Worm (Caenorhabditis elegans): ENCODE results near the gene mam-7.

The mam-7 gene

DNA sequence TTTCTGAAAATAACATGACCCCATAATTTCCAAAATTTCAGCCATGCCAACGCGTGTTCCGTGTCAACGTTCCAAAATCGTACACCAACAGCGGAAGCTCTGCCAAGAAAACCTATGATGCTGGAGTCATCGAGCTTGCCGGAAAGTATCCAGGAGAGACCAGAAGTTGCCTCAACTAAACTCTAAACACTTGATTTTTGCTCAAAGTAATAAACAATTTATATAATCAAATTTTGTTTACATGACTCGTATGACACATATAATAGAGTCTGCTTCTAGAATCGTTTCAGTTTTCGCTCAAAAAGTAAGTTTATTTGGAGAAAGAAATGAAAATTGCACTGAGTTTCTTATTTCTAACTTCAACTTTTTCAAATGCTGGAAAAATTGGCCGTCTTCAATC, 35.8 kb downstream of the mam-7 start, which contains the start of gene ttr-1:
Gene ttr-1 (plus strand): TSS at position 301 of the 400 bp plus-strand sequence.
- TF ChIP-seq ceh-9 (tag; optimal IDR thresholded peaks at IDR 0.05) (no peak), ceh-48 (tag; optimal IDR thresholded peaks at IDR 0.05) (no peak), elt-4 (tag; optimal IDR thresholded peaks at IDR 0.05) (no peak), hlh-13 (GFP tag; optimal IDR thresholded peaks at IDR 0.05) (no peak), rnt-1 (tag; optimal IDR thresholded peaks at IDR 0.05) (no peak), nhr-11 (tag; optimal IDR thresholded peaks at IDR 0.05) (no peak), lim-6 (tag; optimal IDR thresholded peaks at IDR 0.05) (no peak), ttx-3 (tag; optimal IDR thresholded peaks at IDR 0.05) (no peak), hlh-30 (tag; optimal IDR thresholded peaks at IDR 0.05; ENCODE audit: insufficient read depth) (no peak)

DNA sequence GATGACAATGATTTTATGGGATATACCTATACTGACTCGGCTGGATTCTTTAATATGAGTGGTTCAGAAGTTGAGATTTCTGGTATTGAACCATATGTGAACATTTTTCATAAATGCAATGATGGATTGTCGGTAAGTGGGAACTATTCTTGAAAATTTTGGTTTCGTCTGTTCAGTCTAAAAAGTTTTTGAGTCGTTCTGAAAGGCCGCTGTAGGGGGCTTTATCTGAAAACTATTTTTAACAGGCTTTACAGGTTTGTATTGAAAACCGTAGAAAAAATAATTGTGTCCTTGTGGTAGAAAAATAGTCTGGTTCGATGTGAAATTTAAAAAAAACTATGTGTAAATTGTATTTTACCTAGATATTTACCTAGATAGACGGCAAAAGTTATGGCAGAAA, 36.6 kb downstream of the mam-7 start:
- no peak for TF ChIP-seq rnt-1 (tag; optimal IDR thresholded peaks at IDR 0.05)
- no peak for TF ChIP-seq lin-11 (tag; optimal IDR thresholded peaks at IDR 0.05)
- TF ChIP-seq odd-2 (tag; optimal IDR thresholded peaks at IDR 0.05), result no peak
- TF ChIP-seq nfya-1 (tag; optimal IDR thresholded peaks at IDR 0.05), result no peak
- no peak for TF ChIP-seq tbx-2 (tag; optimal IDR thresholded peaks at IDR 0.05)
- TF ChIP-seq hlh-8 (tag; optimal IDR thresholded peaks at IDR 0.05), result no peak
- no peak for TF ChIP-seq sdc-2 (tag; optimal IDR thresholded peaks at IDR 0.05)
- TF ChIP-seq fax-1 (tag; optimal IDR thresholded peaks at IDR 0.05), result no peak
- no peak for TF ChIP-seq lim-6 (tag; optimal IDR thresholded peaks at IDR 0.05)
- no peak for TF ChIP-seq pat-9 (tag; optimal IDR thresholded peaks at IDR 0.05)
- TF ChIP-seq ceh-19 (GFP tag; optimal IDR thresholded peaks at IDR 0.05), result no peak
- no peak for TF ChIP-seq C08G9.2 (tag; optimal IDR thresholded peaks at IDR 0.05)
- no peak for TF ChIP-seq sox-4 (tag; optimal IDR thresholded peaks at IDR 0.05)
- no peak for TF ChIP-seq ceh-18 (tag; optimal IDR thresholded peaks at IDR 0.05)
- no peak for TF ChIP-seq T23F11.4 (GFP tag; optimal IDR thresholded peaks at IDR 0.05)
- no peak for TF ChIP-seq nhr-232 (tag; optimal IDR thresholded peaks at IDR 0.05)
- no peak for TF ChIP-seq ets-4 (tag; optimal IDR thresholded peaks at IDR 0.05)
- TF ChIP-seq ceh-24 (tag; optimal IDR thresholded peaks at IDR 0.05), result no peak
- TF ChIP-seq K02D7.2 (tag; optimal IDR thresholded peaks at IDR 0.05), result no peak
- no peak for TF ChIP-seq ceh-14 (tag; optimal IDR thresholded peaks at IDR 0.05)

DNA sequence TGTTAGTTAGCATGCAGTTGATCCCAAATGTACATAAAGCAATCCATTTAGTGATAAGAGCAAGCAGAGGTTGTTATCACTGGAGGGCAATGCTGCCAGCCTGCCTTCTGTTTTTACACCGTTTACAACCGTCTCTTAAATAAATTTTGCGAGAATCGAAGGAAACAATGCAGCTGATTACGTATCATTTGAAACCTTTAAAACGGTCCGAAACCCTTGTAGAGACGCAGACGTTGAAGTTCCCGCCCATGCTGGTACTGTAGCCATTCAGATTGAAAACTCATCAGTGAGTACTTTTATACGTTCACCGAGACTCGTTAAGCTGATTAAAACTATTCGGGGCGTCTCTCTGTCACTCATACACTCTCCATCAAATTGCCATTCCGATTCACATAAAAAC, 37.5 kb downstream of the mam-7 start:
- TF ChIP-seq hlh-8 (tag; optimal IDR thresholded peaks at IDR 0.05) (no peak), hlh-30 (tag; optimal IDR thresholded peaks at IDR 0.05; ENCODE audit: insufficient read depth) (no peak), nhr-11 (tag; optimal IDR thresholded peaks at IDR 0.05) (no peak), pqm-1 (tag; optimal IDR thresholded peaks at IDR 0.05) (peak; percentile 65), syd-9 (tag; optimal IDR thresholded peaks at IDR 0.05) (no peak), C08G9.2 (tag; optimal IDR thresholded peaks at IDR 0.05) (no peak), ceh-45 (GFP tag; IDR thresholded peaks at IDR 0.05) (no peak), unc-55 (GFP tag; optimal IDR thresholded peaks at IDR 0.05) (no peak), elt-4 (tag; optimal IDR thresholded peaks at IDR 0.05) (no peak), ceh-9 (tag; optimal IDR thresholded peaks at IDR 0.05) (no peak), Y22D7AL.16 (tag; optimal IDR thresholded peaks at IDR 0.05) (no peak), elt-2 (tag; optimal IDR thresholded peaks at IDR 0.05) (peak; percentile 86), ref-2 (tag; optimal IDR thresholded peaks at IDR 0.05) (no peak), che-1 (tag; optimal IDR thresholded peaks at IDR 0.05) (no peak), pha-4 (tag; optimal IDR thresholded peaks at IDR 0.05) (no peak), ceh-6 (GFP tag; optimal IDR thresholded peaks at IDR 0.05) (no peak), hlh-15 (tag; optimal IDR thresholded peaks at IDR 0.05) (no peak)

DNA sequence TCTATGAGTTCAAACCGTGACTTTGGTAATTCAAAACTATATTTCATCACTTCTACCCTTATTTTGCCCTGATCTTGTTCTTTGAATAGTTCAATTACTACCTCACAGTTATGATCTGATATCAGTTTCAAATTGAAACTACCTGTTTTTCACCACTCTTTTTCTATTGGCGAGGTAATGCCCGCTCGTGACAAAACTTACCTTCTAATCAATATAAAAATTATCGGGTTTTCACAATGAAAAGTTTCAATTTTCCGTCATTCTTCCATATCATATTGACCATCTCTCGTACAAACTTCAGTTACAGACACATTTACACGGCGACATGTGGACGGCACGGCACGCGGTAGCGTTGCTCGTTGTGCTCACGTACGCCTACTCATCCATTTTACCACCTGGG, 39.1 kb downstream of the mam-7 start, which contains the start of gene dec-7:
Gene dec-7 (plus strand): TSS at position 308 of the 400 bp plus-strand sequence.
- TF ChIP-seq nhr-232 (tag; optimal IDR thresholded peaks at IDR 0.05) (no peak), pha-4 (tag; optimal IDR thresholded peaks at IDR 0.05) (no peak), pag-3 (tag; optimal IDR thresholded peaks at IDR 0.05; ENCODE audit: borderline replicate concordance) (no peak), ttx-3 (tag; optimal IDR thresholded peaks at IDR 0.05) (no peak), che-1 (tag; optimal IDR thresholded peaks at IDR 0.05) (no peak), ceh-30 (tag; optimal IDR thresholded peaks at IDR 0.05) (no peak)

Data from whole organism, late embryonic.